Worm (Caenorhabditis elegans): ENCODE measurements around the gene C25H3.10.

C25H3.10 gene

ce11 chrII:5719848-5720247 lies 21.1 kb upstream of the C25H3.10 start, which contains the start of gene damt-1:
Gene damt-1 (plus strand): TSS chrII:5720148.
- TF ChIP-seq efl-3 (GFP tag; optimal IDR thresholded peaks at IDR 0.05) (no peak), C04F5.9 (tag; optimal IDR thresholded peaks at IDR 0.05) (no peak), unc-30 (tag; optimal IDR thresholded peaks at IDR 0.05) (no peak), unc-62 (GFP tag; optimal IDR thresholded peaks at IDR 0.05) (no peak), hlh-4 (tag; optimal IDR thresholded peaks at IDR 0.05) (no peak), pax-3 (tag; optimal IDR thresholded peaks at IDR 0.05) (no peak), swsn-7 (tag; optimal IDR thresholded peaks at IDR 0.05) (no peak), unc-98 (GFP tag; IDR thresholded peaks at IDR 0.05) (no peak), fkh-4 (tag; optimal IDR thresholded peaks at IDR 0.05; ENCODE audit: borderline replicate concordance) (no peak), ceh-63 (GFP tag; optimal IDR thresholded peaks at IDR 0.05) (no peak), vab-15 (tag; optimal IDR thresholded peaks at IDR 0.05) (no peak)

DNA sequence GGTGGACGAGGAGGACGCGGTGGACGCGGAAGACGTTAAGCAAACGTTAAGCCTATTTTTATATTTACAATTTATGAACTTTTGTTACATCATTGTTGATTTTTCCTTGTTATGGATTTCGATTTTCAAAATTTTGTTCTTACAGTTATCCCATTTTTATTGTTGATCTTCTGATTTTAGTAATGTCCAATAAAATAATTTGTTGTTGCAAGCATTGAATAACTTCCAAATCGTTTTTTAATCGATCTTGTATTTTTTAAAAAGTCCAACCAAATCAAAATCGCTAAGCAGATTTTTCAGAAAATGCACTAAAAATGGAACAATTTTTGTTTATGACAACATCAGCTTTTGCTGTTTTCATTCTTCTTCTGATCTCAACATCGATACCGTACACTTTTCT lies 19.1 kb upstream of the C25H3.10 start, which contains the start of gene zipt-3:
Gene zipt-3 (plus strand): TSS at position 301 of the 400 bp plus-strand sequence.
- no peak for TF ChIP-seq snu-23 (GFP tag; optimal IDR thresholded peaks at IDR 0.05)
- TF ChIP-seq fkh-10 (GFP tag; optimal IDR thresholded peaks at IDR 0.05) = no peak
- no peak for TF ChIP-seq ets-5 (GFP tag; IDR thresholded peaks at IDR 0.05)
- no peak for TF ChIP-seq efl-1 (optimal IDR thresholded peaks at IDR 0.05)
- TF ChIP-seq efl-1 (GFP tag; optimal IDR thresholded peaks at IDR 0.05 in 1 of 2) = no peak
- no peak for TF ChIP-seq tbx-2 (tag; optimal IDR thresholded peaks at IDR 0.05)
- no peak for TF ChIP-seq elt-3 (tag; optimal IDR thresholded peaks at IDR 0.05)
- no peak for TF ChIP-seq ces-1 (GFP tag; optimal IDR thresholded peaks at IDR 0.05)
- TF ChIP-seq dpl-1 (GFP tag; optimal IDR thresholded peaks at IDR 0.05) = no peak
- TF ChIP-seq lsy-2 (tag; optimal IDR thresholded peaks at IDR 0.05) = no peak
- no peak for TF ChIP-seq fkh-8 (tag; optimal IDR thresholded peaks at IDR 0.05)
- no peak for TF ChIP-seq skn-1 (tag; optimal IDR thresholded peaks at IDR 0.05)
- no peak for TF ChIP-seq nhr-71 (tag; optimal IDR thresholded peaks at IDR 0.05)
- TF ChIP-seq pqm-1 (tag; optimal IDR thresholded peaks at IDR 0.05) = no peak
- TF ChIP-seq Y116A8C.19 (tag; optimal IDR thresholded peaks at IDR 0.05; ENCODE audit: borderline replicate concordance) = no peak
- TF ChIP-seq nhr-19 (GFP tag; conservative IDR thresholded peaks at IDR 0.05) = no peak
- TF ChIP-seq ztf-4 (tag; optimal IDR thresholded peaks at IDR 0.05) = no peak
- no peak for TF ChIP-seq ama-1 (optimal IDR thresholded peaks at IDR 0.05)

DNA sequence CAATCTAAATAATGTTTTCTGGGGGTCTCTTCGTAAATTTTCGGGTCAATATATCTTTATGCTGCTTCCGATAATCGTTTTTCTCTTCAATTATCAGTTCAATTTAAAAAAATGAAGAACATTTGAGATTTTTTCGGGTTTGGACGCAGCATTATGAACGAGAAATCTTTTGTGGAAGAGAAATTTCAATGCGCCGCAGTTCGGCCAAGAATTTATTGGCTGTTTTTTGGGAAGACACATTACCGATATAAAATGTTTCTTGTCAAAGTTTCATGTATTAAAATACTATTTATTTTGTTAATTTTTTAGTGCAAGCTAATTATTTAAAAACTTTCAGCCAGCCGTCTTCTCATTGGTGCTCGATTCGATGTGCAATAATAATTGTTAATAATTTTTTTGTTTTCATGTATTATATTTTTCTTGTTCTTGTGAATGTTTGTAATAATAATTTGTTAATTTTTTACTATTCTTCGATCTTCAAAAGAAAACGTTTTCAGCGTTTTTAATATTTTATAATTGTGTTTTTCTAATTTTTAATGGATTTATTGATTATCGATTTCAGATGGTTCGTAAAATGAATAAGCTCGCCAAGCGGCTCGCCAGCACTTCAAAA lies 17.1 kb upstream of the C25H3.10 start, which contains the start of the genes C18A3.10 and C18A3.3:
Gene C18A3.10 (minus strand): TSS at position 101 of the 613 bp plus-strand sequence.
Gene C18A3.3 (plus strand): TSS at position 563 of the 613 bp plus-strand sequence.
- TF ChIP-seq alr-1 (tag; optimal IDR thresholded peaks at IDR 0.05; ENCODE audit: borderline replicate concordance) = no peak
- TF ChIP-seq dpl-1 (GFP tag; optimal IDR thresholded peaks at IDR 0.05) = peak in 1 of 3 experiments; percentile 14
- no peak for TF ChIP-seq efl-1 (optimal IDR thresholded peaks at IDR 0.05)
- TF ChIP-seq efl-1 (GFP tag; optimal IDR thresholded peaks at IDR 0.05 in 1 of 2) = peak in 1 of 2 experiments; percentile 7
- no peak for TF ChIP-seq ceh-8 (GFP tag; optimal IDR thresholded peaks at IDR 0.05)
- no peak for TF ChIP-seq lin-39 (tag; optimal IDR thresholded peaks at IDR 0.05)
- TF ChIP-seq elt-2 (tag; optimal IDR thresholded peaks at IDR 0.05) = no peak
- TF ChIP-seq sox-4 (tag; optimal IDR thresholded peaks at IDR 0.05) = no peak
- TF ChIP-seq lir-3 (tag; optimal IDR thresholded peaks at IDR 0.05; ENCODE audit: poor library complexity) = no peak
- TF ChIP-seq aly-2 (tag; optimal IDR thresholded peaks at IDR 0.05) = no peak
- no peak for TF ChIP-seq lin-35 (GFP tag; optimal IDR thresholded peaks at IDR 0.05)
- no peak for TF ChIP-seq ceh-90 (tag; optimal IDR thresholded peaks at IDR 0.05)

Measured in whole organism, L1 larva.